Worm (Caenorhabditis elegans) whole organism, L4 larva: ENCODE results near the gene xol-1.

ENCODE experiments used
- D1046.2 ChIP-seq: fragments of 200-800 bp; sonication (Bioruptor generic); IDR thresholded peaks from 2 replicates; pipeline ENCODE4 v1.3.6; 2022; ENCODE audit warnings: missing genetic modification characterization, missing compliant biosample characterization
- attf-4 ChIP-seq: sonication (generic microtip); optimal IDR thresholded peaks from 3 replicates; lab custom pipeline; 2017; ENCODE audit warnings: missing biosample characterization, missing genetic modification characterization
- daf-8 ChIP-seq: fragments of 200-800 bp; sonication (Bioruptor generic); IDR thresholded peaks from 2 replicates; pipeline ENCODE4 v1.3.6; 2022; ENCODE audit warnings: missing genetic modification characterization, missing compliant biosample characterization
- hlh-30 ChIP-seq: sonication (generic microtip); optimal IDR thresholded peaks from 2 replicates; lab custom pipeline; 2017; ENCODE audit warnings: antibody characterized with exemption, mild to moderate bottlenecking, missing genetic modification characterization, missing compliant biosample characterization; ENCODE audit not compliant: insufficient read depth
- madf-5 ChIP-seq, 2 experiments: fragments of 200-800 bp; sonication (Bioruptor generic); IDR thresholded peaks; 2 replicates each; pipeline ENCODE4 v1.3.6; 2022; ENCODE audit warnings: missing compliant biosample characterization in 2 of 2, missing genetic modification characterization in 2 of 2
- zag-1 ChIP-seq: fragments of 150-350 bp; optimal IDR thresholded peaks from 2 replicates; lab custom pipeline; 2014; ENCODE audit warnings: missing biosample characterization, missing genetic modification characterization

ce11 chrX:8060823-8061222, 19.7 kb downstream of the xol-1 start, which contains the start of gene C18A11.3:
- TF ChIP-seq daf-8 (GFP tag; lab: Robert Waterston, UW) (no peak), zag-1 (tag; lab: Kevin White, UChicago) (no peak), D1046.2 (no peak), attf-4 (tag; lab: Kevin White, UChicago) (no peak), madf-5 (GFP tag; IDR thresholded peaks at IDR 0.05; lab: Robert Waterston, UW) (no peak), hlh-30 (tag; lab: Kevin White, UChicago) (no peak)
